Worm (Caenorhabditis elegans) whole organism, L4 larva: Measurements from ENCODE around the gene F43G6.8.

Source experiments
- D1046.2 ChIP-seq: fragments of 200-800 bp; sonication (Bioruptor generic); IDR thresholded peaks from 2 replicates; pipeline ENCODE4 v1.3.6; 2022; ENCODE audit warnings: missing genetic modification characterization, missing compliant biosample characterization
- F10B5.3 ChIP-seq: sonication (generic microtip); optimal IDR thresholded peaks from 2 replicates; lab custom pipeline; 2016; ENCODE audit warnings: mild to moderate bottlenecking, missing genetic modification characterization, missing compliant biosample characterization
- T26A8.4 ChIP-seq: fragments of 200-800 bp; sonication (Bioruptor generic); IDR thresholded peaks from 2 replicates; pipeline ENCODE4 v1.3.6; 2022; ENCODE audit warnings: missing genetic modification characterization, missing compliant biosample characterization
- Y48G9A.11 ChIP-seq: fragments of 200-800 bp; sonication (Bioruptor generic); IDR thresholded peaks from 2 replicates; pipeline ENCODE4 v1.3.6; 2022; ENCODE audit warnings: missing genetic modification reagents, missing genetic modification characterization, missing compliant biosample characterization
- Y5F2A.4 ChIP-seq: fragments of 200-800 bp; sonication (Bioruptor generic); optimal IDR thresholded peaks from 2 replicates; lab custom pipeline; 2018; ENCODE audit warnings: mild to moderate bottlenecking, missing genetic modification characterization, missing compliant biosample characterization
- Y75B8A.6 ChIP-seq: fragments of 200-800 bp; sonication (Bioruptor generic); IDR thresholded peaks from 2 replicates; pipeline ENCODE4 v1.3.6; 2022; ENCODE audit warnings: missing genetic modification reagents, missing genetic modification characterization, missing compliant biosample characterization
- ZK546.5 ChIP-seq, 2 experiments: sonication (generic microtip); optimal IDR thresholded peaks; 2 replicates each; lab custom pipeline; 2017; ENCODE audit warnings: missing biosample characterization in 2 of 2, missing genetic modification characterization in 2 of 2
- aha-1 ChIP-seq: fragments of 150-350 bp; peaks from one replicate; lab custom pipeline; 2014; ENCODE audit warnings: missing biosample characterization, missing genetic modification characterization
- aly-2 ChIP-seq: sonication (generic microtip); optimal IDR thresholded peaks from 2 replicates; lab custom pipeline; 2018; ENCODE audit warnings: missing biosample characterization, missing genetic modification characterization
- attf-4 ChIP-seq: sonication (generic microtip); optimal IDR thresholded peaks from 3 replicates; lab custom pipeline; 2017; ENCODE audit warnings: missing biosample characterization, missing genetic modification characterization
- ceh-20 ChIP-seq: fragments of 200-800 bp; sonication (Bioruptor generic); IDR thresholded peaks from 2 replicates; pipeline ENCODE4 v1.3.6; 2022; ENCODE audit warnings: missing genetic modification reagents, missing genetic modification characterization, missing compliant biosample characterization
- ceh-62 ChIP-seq: sonication (generic microtip); optimal IDR thresholded peaks from 2 replicates; lab custom pipeline; 2017; ENCODE audit warnings: missing biosample characterization, missing genetic modification characterization
- cey-2 ChIP-seq: sonication (generic microtip); optimal IDR thresholded peaks from 3 replicates; lab custom pipeline; 2017; ENCODE audit warnings: missing genetic modification characterization, mild to moderate bottlenecking, missing compliant biosample characterization, antibody characterized with exemption, borderline replicate concordance; ENCODE audit not compliant: insufficient read depth
- ctbp-1 ChIP-seq: fragments of 200-800 bp; sonication (Bioruptor generic); IDR thresholded peaks from 2 replicates; pipeline ENCODE4 v1.3.6; 2022; ENCODE audit warnings: missing genetic modification reagents, missing genetic modification characterization, missing compliant biosample characterization
- daf-8 ChIP-seq: fragments of 200-800 bp; sonication (Bioruptor generic); IDR thresholded peaks from 2 replicates; pipeline ENCODE4 v1.3.6; 2022; ENCODE audit warnings: missing genetic modification characterization, missing compliant biosample characterization
- dmd-8 ChIP-seq: fragments of 200-800 bp; sonication (Bioruptor generic); IDR thresholded peaks from 2 replicates; pipeline ENCODE4 v1.3.6; 2022; ENCODE audit warnings: missing genetic modification characterization, missing compliant biosample characterization
- dpl-1 ChIP-seq: fragments of 150-350 bp; optimal IDR thresholded peaks from 2 replicates; lab custom pipeline; 2014; ENCODE audit warnings: missing biosample characterization, missing genetic modification reagents, missing genetic modification characterization
- dve-1 ChIP-seq: sonication (generic microtip); optimal IDR thresholded peaks from 2 replicates; lab custom pipeline; 2017; ENCODE audit warnings: antibody characterized with exemption, mild to moderate bottlenecking, missing genetic modification characterization, missing compliant biosample characterization; ENCODE audit not compliant: insufficient read depth
- egl-27 ChIP-seq: sonication (generic microtip); optimal IDR thresholded peaks from 3 replicates; lab custom pipeline; 2017; ENCODE audit warnings: missing biosample characterization, missing genetic modification reagents, missing genetic modification characterization
- fkh-10 ChIP-seq: fragments of 150-350 bp; optimal IDR thresholded peaks from 2 replicates; lab custom pipeline; 2014; ENCODE audit warnings: missing biosample characterization, missing genetic modification reagents, missing genetic modification characterization
- gei-8 ChIP-seq: fragments of 200-800 bp; sonication (Bioruptor generic); optimal IDR thresholded peaks from 2 replicates; lab custom pipeline; 2018; ENCODE audit warnings: mild to moderate bottlenecking, missing genetic modification characterization, missing compliant biosample characterization
- hlh-11 ChIP-seq: fragments of 200-800 bp; sonication (Bioruptor generic); optimal IDR thresholded peaks from 2 replicates; lab custom pipeline; 2018; ENCODE audit warnings: mild to moderate bottlenecking, missing genetic modification characterization, missing compliant biosample characterization
- jun-1 ChIP-seq: fragments of 150-350 bp; optimal IDR thresholded peaks from 2 replicates; lab custom pipeline; 2014; ENCODE audit warnings: missing biosample characterization, missing genetic modification reagents, missing genetic modification characterization
- lin-1 ChIP-seq: fragments of 200-800 bp; sonication (Bioruptor generic); IDR thresholded peaks from 2 replicates; pipeline ENCODE4 v1.3.6; 2022; ENCODE audit warnings: missing genetic modification reagents, missing genetic modification characterization, missing compliant biosample characterization
- lin-13 ChIP-seq: fragments of 150-350 bp; optimal IDR thresholded peaks from 2 replicates; lab custom pipeline; 2014; ENCODE audit warnings: missing biosample characterization, missing genetic modification reagents, missing genetic modification characterization
- lin-29 ChIP-seq: fragments of 200-800 bp; sonication (Bioruptor generic); IDR thresholded peaks from 2 replicates; pipeline ENCODE4 v1.3.6; 2022; ENCODE audit warnings: missing genetic modification reagents, missing genetic modification characterization, missing compliant biosample characterization
- lin-38 ChIP-seq: fragments of 200-800 bp; sonication (Bioruptor generic); IDR thresholded peaks from 2 replicates; pipeline ENCODE4 v1.3.6; 2022; ENCODE audit warnings: missing genetic modification reagents, missing genetic modification characterization, missing compliant biosample characterization
- lin-39 ChIP-seq: fragments of 150-350 bp; optimal IDR thresholded peaks from 2 replicates; lab custom pipeline; 2014; ENCODE audit warnings: missing biosample characterization, missing genetic modification reagents, missing genetic modification characterization
- lsy-2 ChIP-seq, 2 experiments: fragments of 150-350 bp in 1 of 2; sonication (generic microtip) in 1 of 2; optimal IDR thresholded peaks; 2 replicates each; lab custom pipeline; 2014 to 2017; ENCODE audit warnings: missing biosample characterization in 2 of 2, missing genetic modification characterization in 2 of 2
- madf-5 ChIP-seq, 2 experiments: fragments of 200-800 bp; sonication (Bioruptor generic); IDR thresholded peaks; 2 replicates each; pipeline ENCODE4 v1.3.6; 2022; ENCODE audit warnings: missing compliant biosample characterization in 2 of 2, missing genetic modification characterization in 2 of 2
- madf-9 ChIP-seq: fragments of 200-800 bp; sonication (Bioruptor generic); conservative IDR thresholded peaks from 2 replicates; pipeline ENCODE4 v1.3.6; 2022; ENCODE audit warnings: missing genetic modification reagents, missing genetic modification characterization, missing compliant biosample characterization
- mdl-1 ChIP-seq, 2 experiments: fragments of 150-350 bp in 1 of 2; sonication (generic microtip) in 1 of 2; optimal IDR thresholded peaks; 2 replicates each; lab custom pipeline; 2014 to 2017; ENCODE audit warnings: missing biosample characterization in 2 of 2, missing genetic modification characterization in 2 of 2
- mes-2 ChIP-seq: sonication (generic microtip); optimal IDR thresholded peaks from 2 replicates; lab custom pipeline; 2016; ENCODE audit warnings: missing genotype, mild to moderate bottlenecking, missing genetic modification characterization, missing compliant biosample characterization; ENCODE audit not compliant: poor library complexity, severe bottlenecking
- nhr-10 ChIP-seq: fragments of 150-350 bp; optimal IDR thresholded peaks from 2 replicates; lab custom pipeline; 2014; ENCODE audit warnings: missing biosample characterization, missing genetic modification characterization
- nhr-25 ChIP-seq: sonication (generic microtip); optimal IDR thresholded peaks from 2 replicates; lab custom pipeline; 2017; ENCODE audit warnings: missing genetic modification characterization, mild to moderate bottlenecking, missing compliant biosample characterization, antibody characterized with exemption, moderate library complexity, borderline replicate concordance; ENCODE audit not compliant: insufficient read depth
- nhr-48 ChIP-seq: sonication (generic microtip); optimal IDR thresholded peaks from 2 replicates; lab custom pipeline; 2016; ENCODE audit warnings: mild to moderate bottlenecking, missing genetic modification characterization, missing compliant biosample characterization
- nhr-77 ChIP-seq: fragments of 150-350 bp; optimal IDR thresholded peaks from 2 replicates; lab custom pipeline; 2014; ENCODE audit warnings: missing biosample characterization, missing genetic modification characterization
- pha-4 ChIP-seq, 2 experiments: fragments of 150-350 bp in 1 of 2; fragments of 200-800 bp in 1 of 2; sonication (Bioruptor generic) in 1 of 2; IDR thresholded peaks in 1 of 2; optimal IDR thresholded peaks in 1 of 2; 2 replicates each; pipeline versions ENCODE4 v1.3.6 to Lab custom; 2014 to 2022; ENCODE audit warnings: missing genetic modification characterization in 2 of 2, missing genetic modification reagents in 2 of 2, missing biosample characterization in 1 of 2, missing compliant biosample characterization in 1 of 2
- php-3 ChIP-seq: fragments of 200-800 bp; sonication (Bioruptor generic); IDR thresholded peaks from 2 replicates; pipeline ENCODE4 v1.3.6; 2022; ENCODE audit warnings: missing genetic modification reagents, missing genetic modification characterization, missing compliant biosample characterization
- rbr-2 ChIP-seq: sonication (generic microtip); optimal IDR thresholded peaks from 2 replicates; lab custom pipeline; 2016; ENCODE audit warnings: missing genotype, missing genetic modification characterization, missing compliant biosample characterization
- saeg-2 ChIP-seq: fragments of 200-800 bp; sonication (Bioruptor generic); IDR thresholded peaks from 2 replicates; pipeline ENCODE4 v1.3.6; 2022; ENCODE audit warnings: missing genetic modification reagents, missing genetic modification characterization, missing compliant biosample characterization
- sdz-12 ChIP-seq: fragments of 200-800 bp; sonication (Bioruptor generic); optimal IDR thresholded peaks from 2 replicates; lab custom pipeline; 2018; ENCODE audit warnings: mild to moderate bottlenecking, missing genetic modification characterization, missing compliant biosample characterization
- set-16 ChIP-seq: fragments of 200-800 bp; sonication (Bioruptor generic); IDR thresholded peaks from 2 replicates; pipeline ENCODE4 v1.3.6; 2022; ENCODE audit warnings: missing genetic modification reagents, missing genetic modification characterization, missing compliant biosample characterization
- skn-1 ChIP-seq: fragments of 150-350 bp; optimal IDR thresholded peaks from 2 replicates; lab custom pipeline; 2014; ENCODE audit warnings: missing biosample characterization, missing genetic modification characterization
- snpc-1.2 ChIP-seq: fragments of 200-800 bp; sonication (Bioruptor generic); IDR thresholded peaks from 2 replicates; pipeline ENCODE4 v1.3.6; 2022; ENCODE audit warnings: missing genetic modification reagents, missing genetic modification characterization, missing compliant biosample characterization
- unc-39 ChIP-seq: sonication (generic microtip); optimal IDR thresholded peaks from 2 replicates; lab custom pipeline; 2017; ENCODE audit warnings: missing biosample characterization, missing genetic modification characterization
- unc-62 ChIP-seq, 3 experiments: fragments of 150-350 bp in 1 of 3; sonication (generic microtip); optimal IDR thresholded peaks in 2 of 3; peaks in 1 of 3; 1 replicate in 1 of 3; 2 replicates in 2 of 3; lab custom pipeline; 2014 to 2017; ENCODE audit warnings: missing biosample characterization in 3 of 3, missing genetic modification characterization in 3 of 3, missing genetic modification reagents in 3 of 3, missing genotype in 1 of 3
- vab-7 ChIP-seq: fragments of 200-800 bp; sonication (Bioruptor generic); IDR thresholded peaks from 2 replicates; pipeline ENCODE4 v1.3.6; 2022; ENCODE audit warnings: missing genetic modification reagents, missing genetic modification characterization, missing compliant biosample characterization
- ztf-11 ChIP-seq: fragments of 150-350 bp; optimal IDR thresholded peaks from 2 replicates; lab custom pipeline; 2014; ENCODE audit warnings: missing biosample characterization, missing genetic modification characterization
- ztf-7 ChIP-seq: fragments of 150-350 bp; optimal IDR thresholded peaks from 2 replicates; lab custom pipeline; 2014; ENCODE audit warnings: missing biosample characterization, missing genetic modification characterization

Gene F43G6.8

ce11 chrII:11777893-11778480 is 35.9 kb downstream of the F43G6.8 start, which contains the start of the genes patr-1 and dna-2:
TSS of gene patr-1 (minus strand) at chrII:11777943.
TSS of gene dna-2 (plus strand) at chrII:11778430.
- TF ChIP-seq ceh-20 (GFP tag; lab: Robert Waterston, UW), result no peak
- no peak for TF ChIP-seq ctbp-1 (GFP tag; lab: Robert Waterston, UW)
- no peak for TF ChIP-seq sdz-12 (GFP tag; lab: Kevin White, UChicago)
- peak; percentile 74 for TF ChIP-seq mes-2
- no peak for TF ChIP-seq ceh-62 (tag; lab: Kevin White, UChicago)
- no peak for TF ChIP-seq nhr-77 (tag; lab: Kevin White, UChicago)
- TF ChIP-seq Y48G9A.11 (GFP tag; lab: Robert Waterston, UW), result no peak
- no peak for TF ChIP-seq ztf-7 (tag; lab: Kevin White, UChicago)
- TF ChIP-seq ZK546.5 (tag; optimal IDR thresholded peaks at IDR 0.05; lab: Kevin White, UChicago), result no peak
- no peak for TF ChIP-seq ztf-11 (tag; lab: Kevin White, UChicago)
- no peak for TF ChIP-seq madf-9 (GFP tag; lab: Robert Waterston, UW)
- TF ChIP-seq vab-7 (GFP tag; lab: Robert Waterston, UW), result no peak
- TF ChIP-seq saeg-2, result no peak
- no peak for TF ChIP-seq cey-2
- TF ChIP-seq Y75B8A.6 (GFP tag; lab: Robert Waterston, UW), result no peak
- no peak for TF ChIP-seq skn-1 (tag; lab: Kevin White, UChicago)
- peak; percentile 23 to 65 for TF ChIP-seq mdl-1 (tag; optimal IDR thresholded peaks at IDR 0.05; lab: Kevin White, UChicago)
- TF ChIP-seq gei-8 (GFP tag; lab: Kevin White, UChicago), result no peak
- TF ChIP-seq aha-1, result peak; percentile 98
- TF ChIP-seq nhr-10 (tag; lab: Kevin White, UChicago), result no peak
- TF ChIP-seq lsy-2 (tag; optimal IDR thresholded peaks at IDR 0.05; lab: Kevin White, UChicago), result peak in 1 of 2 experiments; percentile 86
- no peak for TF ChIP-seq aly-2 (tag; lab: Kevin White, UChicago)
- no peak for TF ChIP-seq madf-5 (GFP tag; IDR thresholded peaks at IDR 0.05; lab: Robert Waterston, UW)
- no peak for TF ChIP-seq lin-29 (GFP tag; lab: Robert Waterston, UW)
- no peak for TF ChIP-seq unc-39
- TF ChIP-seq lin-39 (tag; lab: Kevin White, UChicago), result no peak
- 0 out of 2 replicates have a peak, but pooled peaks have one; percentile 6 for TF ChIP-seq set-16 (GFP tag; lab: Robert Waterston, UW)
- TF ChIP-seq rbr-2 (tag; lab: Kevin White, UChicago), result no peak
- TF ChIP-seq nhr-25, result no peak
- no peak for TF ChIP-seq Y5F2A.4 (GFP tag; lab: Kevin White, UChicago)
- no peak for TF ChIP-seq lin-1 (GFP tag; lab: Robert Waterston, UW)
- no peak for TF ChIP-seq fkh-10 (GFP tag; lab: Kevin White, UChicago)
- TF ChIP-seq lin-13, result peak; percentile 31
- TF ChIP-seq snpc-1.2 (GFP tag; lab: Robert Waterston, UW), result no peak
- TF ChIP-seq F10B5.3 (tag; lab: Kevin White, UChicago), result no peak
- TF ChIP-seq egl-27 (tag; lab: Kevin White, UChicago), result no peak
- TF ChIP-seq nhr-48, result no peak
- no peak for TF ChIP-seq daf-8 (GFP tag; lab: Robert Waterston, UW)
- no peak for TF ChIP-seq T26A8.4 (GFP tag; lab: Robert Waterston, UW)
- no peak for TF ChIP-seq php-3
- TF ChIP-seq jun-1, result no peak
- TF ChIP-seq lin-38 (GFP tag; lab: Robert Waterston, UW), result peak; percentile 65
- TF ChIP-seq attf-4, result no peak
- TF ChIP-seq dve-1 (tag; lab: Kevin White, UChicago), result peak; percentile 37
- TF ChIP-seq D1046.2 (GFP tag; lab: Robert Waterston, UW), result no peak
- peak; percentile 59 for TF ChIP-seq hlh-11
- TF ChIP-seq dmd-8 (GFP tag; lab: Robert Waterston, UW), result no peak
- TF ChIP-seq pha-4 (GFP tag; IDR thresholded peaks at IDR 0.05; lab: Robert Waterston, UW), result no peak
- TF ChIP-seq pha-4 (tag; optimal IDR thresholded peaks at IDR 0.05; lab: Kevin White, UChicago), result no peak
- peak in 1 of 2 experiments; percentile 59 for TF ChIP-seq unc-62 (GFP tag; optimal IDR thresholded peaks at IDR 0.05 in 1 of 2; lab: Kevin White, UChicago)
- TF ChIP-seq unc-62 (tag; optimal IDR thresholded peaks at IDR 0.05; lab: Kevin White, UChicago), result no peak
- TF ChIP-seq dpl-1 (GFP tag; lab: Kevin White, UChicago), result peak; percentile 85
